Fruit fly (Drosophila melanogaster) whole organism, embryonic: ENCODE measurements around the gene CG5815.

ENCODE experiments used
- Bgb ChIP-seq: fragments of 200-800 bp; sonication (Bioruptor generic); IDR thresholded peaks from 2 replicates; pipeline ENCODE4 v1.3.6; 2022; ENCODE audit warnings: missing biosample characterization, missing genetic modification characterization; ENCODE audit not compliant: partially characterized antibody
- CG1024 ChIP-seq: fragments of 200-800 bp; sonication (Bioruptor generic); IDR thresholded peaks from 2 replicates; pipeline ENCODE4 v1.3.6; 2022; ENCODE audit warnings: missing biosample characterization, missing genetic modification characterization
- CG11085 ChIP-seq: fragments of 200-800 bp; sonication (Bioruptor generic); IDR thresholded peaks from 2 replicates; pipeline ENCODE4 v1.3.6; 2022; ENCODE audit warnings: missing biosample characterization, missing genetic modification characterization
- CG12071 ChIP-seq: fragments of 200-800 bp; sonication (Bioruptor generic); optimal IDR thresholded peaks from 3 replicates; lab custom pipeline; 2018; ENCODE audit warnings: missing biosample characterization, mild to moderate bottlenecking, missing genetic modification characterization
- CG12391 ChIP-seq: fragments of 200-800 bp; sonication (Bioruptor generic); optimal IDR thresholded peaks from 3 replicates; lab custom pipeline; 2018; ENCODE audit warnings: missing biosample characterization, mild to moderate bottlenecking, missing genetic modification characterization, moderate library complexity
- CG12942 ChIP-seq: fragments of 200-800 bp; sonication (Bioruptor generic); optimal IDR thresholded peaks from 3 replicates; lab custom pipeline; 2016; ENCODE audit warnings: missing biosample characterization, missing genetic modification characterization
- CG15601 ChIP-seq: fragments of 200-800 bp; sonication (Bioruptor generic); optimal IDR thresholded peaks from 3 replicates; lab custom pipeline; 2019; ENCODE audit warnings: missing biosample characterization, mild to moderate bottlenecking, missing genetic modification characterization, moderate library complexity
- CG1603 ChIP-seq: fragments of 200-800 bp; sonication (Bioruptor generic); optimal IDR thresholded peaks from 2 replicates; lab custom pipeline; 2019; ENCODE audit warnings: missing biosample characterization, mild to moderate bottlenecking, missing genetic modification characterization, moderate library complexity
- CG16779 ChIP-seq: fragments of 200-800 bp; sonication (Bioruptor generic); IDR thresholded peaks from 2 replicates; pipeline ENCODE4 v1.3.6; 2022; ENCODE audit warnings: missing biosample characterization, missing genetic modification characterization
- CG16815 ChIP-seq: fragments of 200-800 bp; sonication (Bioruptor generic); optimal IDR thresholded peaks from 3 replicates; lab custom pipeline; 2017; ENCODE audit warnings: missing biosample characterization, mild to moderate bottlenecking, missing genetic modification characterization
- CG17612 ChIP-seq: fragments of 200-800 bp; sonication (Bioruptor generic); IDR thresholded peaks from 2 replicates; pipeline ENCODE4 v1.3.6; 2022; ENCODE audit warnings: missing biosample characterization, missing genetic modification characterization
- CG17802 ChIP-seq: fragments of 200-800 bp; sonication (Bioruptor generic); optimal IDR thresholded peaks from 2 replicates; lab custom pipeline; 2018; ENCODE audit warnings: missing biosample characterization, mild to moderate bottlenecking, missing genetic modification characterization, moderate library complexity
- CG3838 ChIP-seq: fragments of 200-800 bp; sonication (Bioruptor generic); optimal IDR thresholded peaks from 3 replicates; lab custom pipeline; 2016; ENCODE audit warnings: missing biosample characterization, missing genetic modification characterization
- CG6254 ChIP-seq: fragments of 200-800 bp; sonication (Bioruptor generic); optimal IDR thresholded peaks from 3 replicates; lab custom pipeline; 2017; ENCODE audit warnings: mild to moderate bottlenecking, missing biosample characterization, missing genetic modification reagents, missing genetic modification characterization
- CG8089 ChIP-seq: fragments of 200-800 bp; sonication (Bioruptor generic); optimal IDR thresholded peaks from 3 replicates; lab custom pipeline; 2016; ENCODE audit warnings: missing biosample characterization, missing genetic modification characterization
- CG8388 ChIP-seq: fragments of 200-800 bp; sonication (Bioruptor generic); optimal IDR thresholded peaks from 2 replicates; lab custom pipeline; 2019; ENCODE audit warnings: missing biosample characterization, mild to moderate bottlenecking, missing genetic modification characterization, moderate library complexity
- CG9876 ChIP-seq: fragments of 200-800 bp; sonication (Bioruptor generic); optimal IDR thresholded peaks from 2 replicates; lab custom pipeline; 2016; ENCODE audit warnings: missing biosample characterization, missing genetic modification characterization
- CrebB ChIP-seq: fragments of 200-800 bp; sonication (Bioruptor generic); optimal IDR thresholded peaks from 3 replicates; lab custom pipeline; 2018; ENCODE audit warnings: missing biosample characterization, mild to moderate bottlenecking, missing genetic modification characterization
- Dbx ChIP-seq: fragments of 200-800 bp; sonication (Bioruptor generic); IDR thresholded peaks from 3 replicates; pipeline ENCODE4 v1.3.6; 2022; ENCODE audit warnings: missing biosample characterization, missing genetic modification characterization
- Dip2 ChIP-seq: fragments of 200-800 bp; sonication (Bioruptor generic); IDR thresholded peaks from 2 replicates; pipeline ENCODE4 v1.3.6; 2022; ENCODE audit warnings: missing biosample characterization, missing genetic modification characterization
- Doc2 ChIP-seq: fragments of 200-800 bp; sonication (Bioruptor generic); IDR thresholded peaks from 2 replicates; pipeline ENCODE4 v1.3.6; 2022; ENCODE audit warnings: missing biosample characterization, missing genetic modification characterization
- E2f1 ChIP-seq: fragments of 200-800 bp; sonication (Bioruptor generic); IDR thresholded peaks from 2 replicates; pipeline ENCODE4 v1.3.6; 2022; ENCODE audit warnings: missing biosample characterization, missing genetic modification characterization
- Eip74EF ChIP-seq, 2 experiments: fragments of 200-800 bp in 1 of 2; fragments of >200 bp in 1 of 2; sonication (Bioruptor generic) in 1 of 2; optimal IDR thresholded peaks; 2 replicates each; lab custom pipeline; 2017 to 2019; ENCODE audit warnings: missing biosample characterization in 2 of 2, missing genetic modification characterization in 2 of 2, mild to moderate bottlenecking in 1 of 2, moderate library complexity in 1 of 2
- Hsf ChIP-seq: fragments of 200-800 bp; sonication (Bioruptor generic); optimal IDR thresholded peaks from 3 replicates; lab custom pipeline; 2016; ENCODE audit warnings: missing biosample characterization, missing genetic modification characterization
- Ptx1 ChIP-seq: fragments of 200-800 bp; sonication (Bioruptor generic); IDR thresholded peaks from 2 replicates; pipeline ENCODE4 v1.3.6; 2022; ENCODE audit warnings: missing biosample characterization, missing genetic modification characterization
- Scr ChIP-seq: fragments of 200-800 bp; sonication (Bioruptor generic); IDR thresholded peaks from 2 replicates; pipeline ENCODE4 v1.3.6; 2022; ENCODE audit warnings: missing biosample characterization, missing genetic modification characterization; ENCODE audit not compliant: partially characterized antibody
- TFAM ChIP-seq: fragments of 200-800 bp; sonication (Bioruptor generic); optimal IDR thresholded peaks from 2 replicates; lab custom pipeline; 2017; ENCODE audit warnings: missing biosample characterization, missing genetic modification characterization, inconsistent platforms
- Taf1 ChIP-seq: fragments of 200-800 bp; sonication (Bioruptor generic); IDR thresholded peaks from 2 replicates; pipeline ENCODE4 v1.3.6; 2022; ENCODE audit warnings: missing biosample characterization, missing genetic modification characterization
- bowl ChIP-seq: fragments of 200-800 bp; sonication (Bioruptor generic); IDR thresholded peaks from 2 replicates; pipeline ENCODE4 v1.3.6; 2022; ENCODE audit warnings: missing biosample characterization, missing genetic modification characterization
- disco-r ChIP-seq: fragments of 200-800 bp; sonication (Bioruptor generic); optimal IDR thresholded peaks from 2 replicates; lab custom pipeline; 2016; ENCODE audit warnings: missing biosample characterization, missing genetic modification characterization
- dm ChIP-seq: fragments of 200-800 bp; sonication (Bioruptor generic); optimal IDR thresholded peaks from 3 replicates; lab custom pipeline; 2016; ENCODE audit warnings: missing biosample characterization, missing genetic modification characterization
- gcm ChIP-seq: fragments of 200-800 bp; sonication (Bioruptor generic); optimal IDR thresholded peaks from 2 replicates; lab custom pipeline; 2019; ENCODE audit warnings: missing biosample characterization, mild to moderate bottlenecking, missing genetic modification characterization, moderate library complexity
- gfzf ChIP-seq: fragments of 200-800 bp; sonication (Bioruptor generic); optimal IDR thresholded peaks from 2 replicates; lab custom pipeline; 2016; ENCODE audit warnings: missing biosample characterization, mild to moderate bottlenecking, missing genetic modification characterization, moderate library complexity
- insv ChIP-seq, 2 experiments: fragments of 200-800 bp; sonication (Bioruptor generic); optimal IDR thresholded peaks; 3 replicates each; lab custom pipeline; 2016 to 2018; ENCODE audit warnings: missing biosample characterization in 2 of 2, missing genetic modification characterization in 2 of 2
- inv ChIP-seq: fragments of 200-800 bp; sonication (Bioruptor generic); IDR thresholded peaks from 2 replicates; pipeline ENCODE4 v1.3.6; 2022; ENCODE audit warnings: missing biosample characterization, missing genetic modification characterization; ENCODE audit not compliant: partially characterized antibody
- jumu ChIP-seq: fragments of 200-800 bp; sonication (Bioruptor generic); optimal IDR thresholded peaks from 3 replicates; lab custom pipeline; 2016; ENCODE audit warnings: missing biosample characterization, missing genetic modification characterization
- lab ChIP-seq: fragments of 200-800 bp; sonication (Bioruptor generic); optimal IDR thresholded peaks from 3 replicates; lab custom pipeline; 2017; ENCODE audit warnings: missing biosample characterization, missing genetic modification characterization, mild to moderate bottlenecking, moderate library complexity, missing genetic modification reagents
- lola ChIP-seq, 3 experiments: fragments of >200 bp in 2 of 3; fragments of 200-800 bp in 1 of 3; sonication (Bioruptor generic) in 1 of 3; optimal IDR thresholded peaks; 2 replicates each; lab custom pipeline; 2017 to 2019; ENCODE audit warnings: missing biosample characterization in 3 of 3, missing genetic modification characterization in 3 of 3, mild to moderate bottlenecking in 1 of 3, moderate library complexity in 1 of 3
- nau ChIP-seq: fragments of 200-800 bp; sonication (Bioruptor generic); optimal IDR thresholded peaks from 3 replicates; lab custom pipeline; 2017; ENCODE audit warnings: missing biosample characterization, mild to moderate bottlenecking, missing genetic modification characterization, missing genetic modification reagents
- p53 ChIP-seq: fragments of 200-800 bp; sonication (Bioruptor generic); optimal IDR thresholded peaks from 2 replicates; lab custom pipeline; 2016; ENCODE audit warnings: missing biosample characterization, missing genetic modification characterization
- phol ChIP-seq: fragments of 200-800 bp; sonication (Bioruptor generic); optimal IDR thresholded peaks from 3 replicates; lab custom pipeline; 2018; ENCODE audit warnings: missing biosample characterization, mild to moderate bottlenecking, missing genetic modification characterization, moderate library complexity
- repo ChIP-seq: fragments of 200-800 bp; sonication (Bioruptor generic); optimal IDR thresholded peaks from 2 replicates; lab custom pipeline; 2016; ENCODE audit warnings: missing biosample characterization, missing genetic modification characterization
- rib ChIP-seq: fragments of 200-800 bp; sonication (Bioruptor generic); IDR thresholded peaks from 2 replicates; pipeline ENCODE4 v1.3.6; 2022; ENCODE audit warnings: missing biosample characterization, missing genetic modification characterization
- run ChIP-seq: fragments of 200-800 bp; sonication (Bioruptor generic); optimal IDR thresholded peaks from 3 replicates; lab custom pipeline; 2018; ENCODE audit warnings: missing biosample characterization, mild to moderate bottlenecking, missing genetic modification characterization
- scrt ChIP-seq: fragments of 200-800 bp; sonication (Bioruptor generic); optimal IDR thresholded peaks from 2 replicates; lab custom pipeline; 2018; ENCODE audit warnings: missing biosample characterization, mild to moderate bottlenecking, missing genetic modification characterization, moderate library complexity
- slbo ChIP-seq: fragments of 200-800 bp; sonication (Bioruptor generic); IDR thresholded peaks from 2 replicates; pipeline ENCODE4 v1.3.6; 2022; ENCODE audit warnings: missing biosample characterization, missing genetic modification characterization
- slp2 ChIP-seq: fragments of 200-800 bp; sonication (Bioruptor generic); optimal IDR thresholded peaks from 2 replicates; lab custom pipeline; 2016; ENCODE audit warnings: missing biosample characterization, missing genetic modification characterization
- ssp ChIP-seq: fragments of 200-800 bp; sonication (Bioruptor generic); IDR thresholded peaks from 2 replicates; pipeline ENCODE4 v1.3.6; 2022; ENCODE audit warnings: missing biosample characterization, missing genetic modification characterization
- trh ChIP-seq: fragments of 200-800 bp; sonication (Bioruptor generic); optimal IDR thresholded peaks from 2 replicates; lab custom pipeline; 2016; ENCODE audit warnings: missing biosample characterization, missing genetic modification characterization
- twi ChIP-seq: fragments of 200-800 bp; optimal IDR thresholded peaks from 2 replicates; lab custom pipeline; 2019; ENCODE audit warnings: missing biosample characterization, mild to moderate bottlenecking, missing genetic modification characterization, moderate library complexity
- vvl ChIP-seq: fragments of 200-800 bp; sonication (Bioruptor generic); IDR thresholded peaks from 2 replicates; pipeline ENCODE4 v1.3.6; 2022; ENCODE audit warnings: missing biosample characterization, missing genetic modification characterization

The CG5815 gene

DNA sequence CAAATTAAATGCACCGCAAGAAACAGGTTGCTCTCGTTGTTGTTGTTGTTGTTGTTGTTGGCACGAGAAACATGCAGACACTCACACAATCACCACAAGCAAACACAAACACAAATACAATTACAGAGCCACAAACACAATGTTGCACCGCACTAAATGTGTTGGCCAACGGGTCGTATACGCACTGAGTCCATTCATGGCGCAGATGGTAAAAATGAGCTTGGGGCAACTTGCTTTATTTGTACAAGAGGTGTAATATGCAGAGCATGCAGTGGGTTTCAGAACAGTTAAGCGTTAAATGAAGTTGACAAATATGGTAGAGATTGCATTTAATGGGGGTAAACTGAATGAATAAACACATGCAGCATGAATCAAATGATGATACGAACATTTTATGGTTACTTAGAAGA, 25.6 kb downstream of the CG5815 start (continued):
- no peak for TF ChIP-seq Scr (GFP tag; lab: Robert Waterston, UW)
- TF ChIP-seq CG1603 (tag; lab: Kevin White, UChicago) = peak; percentile 68
- no peak for TF ChIP-seq CG1024 (GFP tag; lab: Robert Waterston, UW)
- TF ChIP-seq lola (GFP tag; optimal IDR thresholded peaks at IDR 0.05; lab: Kevin White, UChicago) = peak in 1 of 3 experiments; percentile 31
- no peak for TF ChIP-seq Doc2 (GFP tag; lab: Robert Waterston, UW)
- no peak for TF ChIP-seq ssp (GFP tag; lab: Robert Waterston, UW)
- TF ChIP-seq Dbx (GFP tag; lab: Robert Waterston, UW) = no peak
- peak; percentile 33 for TF ChIP-seq CG9876 (GFP tag; lab: Kevin White, UChicago)
- TF ChIP-seq insv (GFP tag; optimal IDR thresholded peaks at IDR 0.05; lab: Kevin White, UChicago) = no peak
- TF ChIP-seq CG15601 (tag; lab: Kevin White, UChicago) = peak; percentile 83
- peak; percentile 22 for TF ChIP-seq CG3838 (GFP tag; lab: Kevin White, UChicago)
- TF ChIP-seq rib (GFP tag; lab: Robert Waterston, UW) = no peak
- TF ChIP-seq CG12391 = peak; percentile 27
- TF ChIP-seq Taf1 = no peak
- TF ChIP-seq Eip74EF (GFP tag; optimal IDR thresholded peaks at IDR 0.05; lab: Kevin White, UChicago) = peak in 1 of 2 experiments; percentile 52
- TF ChIP-seq Hsf (GFP tag; lab: Kevin White, UChicago) = no peak
- no peak for TF ChIP-seq disco-r (GFP tag; lab: Kevin White, UChicago)
- TF ChIP-seq CG8089 = peak; percentile 30
- no peak for TF ChIP-seq Ptx1 (GFP tag; lab: Robert Waterston, UW)
- TF ChIP-seq trh (GFP tag; lab: Kevin White, UChicago) = peak; percentile 24
- no peak for TF ChIP-seq gfzf (GFP tag; lab: Kevin White, UChicago)
- TF ChIP-seq CG8388 = peak; percentile 6
- no peak for TF ChIP-seq Dip2 (GFP tag; lab: Robert Waterston, UW)
- TF ChIP-seq p53 = no peak
- peak; percentile 49 for TF ChIP-seq gcm
- TF ChIP-seq phol = no peak
- no peak for TF ChIP-seq E2f1 (GFP tag; lab: Robert Waterston, UW)
- TF ChIP-seq slbo (GFP tag; lab: Robert Waterston, UW) = no peak
- peak; percentile 50 for TF ChIP-seq CrebB (tag; lab: Kevin White, UChicago)
- TF ChIP-seq scrt (GFP tag; lab: Kevin White, UChicago) = no peak
- no peak for TF ChIP-seq jumu (GFP tag; lab: Kevin White, UChicago)
- no peak for TF ChIP-seq Bgb (GFP tag; lab: Robert Waterston, UW)
- TF ChIP-seq slp2 (GFP tag; lab: Kevin White, UChicago) = peak; percentile 22
- TF ChIP-seq CG16779 (GFP tag; lab: Robert Waterston, UW) = no peak
- TF ChIP-seq CG17612 (GFP tag; lab: Robert Waterston, UW) = no peak
- no peak for TF ChIP-seq dm
- peak; percentile 70 for TF ChIP-seq twi (tag; lab: Kevin White, UChicago)
- peak; percentile 57 for TF ChIP-seq CG12071 (GFP tag; lab: Kevin White, UChicago)
- TF ChIP-seq CG12942 (GFP tag; lab: Kevin White, UChicago) = no peak
- TF ChIP-seq CG6254 = peak; percentile 38
- peak; percentile 6 for TF ChIP-seq CG17802 (tag; lab: Kevin White, UChicago)
- peak; percentile 33 for TF ChIP-seq lab (GFP tag; lab: Kevin White, UChicago)
- TF ChIP-seq vvl (GFP tag; lab: Robert Waterston, UW) = peak; percentile 41; the same call in 1 of the 2 replicates
- TF ChIP-seq bowl (GFP tag; lab: Robert Waterston, UW) = no peak
- no peak for TF ChIP-seq CG16815 (GFP tag; lab: Kevin White, UChicago)
- peak; percentile 51 for TF ChIP-seq run (tag; lab: Kevin White, UChicago)
- no peak for TF ChIP-seq repo (GFP tag; lab: Kevin White, UChicago)
- no peak for TF ChIP-seq CG11085 (GFP tag; lab: Robert Waterston, UW)
- no peak for TF ChIP-seq inv (GFP tag; lab: Robert Waterston, UW)
- peak; percentile 10 for TF ChIP-seq TFAM
- TF ChIP-seq nau (GFP tag; lab: Kevin White, UChicago) = peak; percentile 45
